Fruit fly (Drosophila melanogaster) whole organism, adult: ENCODE measurements around the gene CG4998.

Experiments used
- CG12768 ChIP-seq: fragments of 200-800 bp; sonication (Bioruptor generic); optimal IDR thresholded peaks from 2 replicates; lab custom pipeline; 2017; ENCODE audit warnings: missing biosample characterization, missing genetic modification characterization, mild to moderate bottlenecking, moderate library complexity, missing genetic modification reagents
- CG14711 ChIP-seq: fragments of 200-800 bp; sonication (Bioruptor generic); optimal IDR thresholded peaks from 2 replicates; lab custom pipeline; 2018; ENCODE audit warnings: missing biosample characterization, mild to moderate bottlenecking, missing genetic modification characterization, moderate library complexity
- CG5204 ChIP-seq: fragments of 200-800 bp; sonication (Bioruptor generic); optimal IDR thresholded peaks from 2 replicates; lab custom pipeline; 2016; ENCODE audit warnings: missing biosample characterization, missing genetic modification characterization
- CG7045 ChIP-seq: fragments of 200-800 bp; sonication (Bioruptor generic); optimal IDR thresholded peaks from 2 replicates; lab custom pipeline; 2017; ENCODE audit warnings: missing biosample characterization, mild to moderate bottlenecking, missing genetic modification characterization
- Clk ChIP-seq: fragments of 200-800 bp; sonication (Bioruptor generic); optimal IDR thresholded peaks from 2 replicates; lab custom pipeline; 2017; ENCODE audit warnings: missing biosample characterization, missing genetic modification characterization
- Mnt ChIP-seq: fragments of 200-800 bp; sonication (Bioruptor generic); optimal IDR thresholded peaks from 2 replicates; lab custom pipeline; 2016; ENCODE audit warnings: missing biosample characterization, mild to moderate bottlenecking, missing genetic modification characterization
- bab1 ChIP-seq: fragments of 200-800 bp; sonication (Bioruptor generic); optimal IDR thresholded peaks from 3 replicates; lab custom pipeline; 2019; ENCODE audit warnings: missing biosample characterization, mild to moderate bottlenecking, missing genetic modification characterization, moderate library complexity
- cic ChIP-seq: fragments of 200-800 bp; sonication (Bioruptor generic); optimal IDR thresholded peaks from 2 replicates; lab custom pipeline; 2017; ENCODE audit warnings: missing biosample characterization, mild to moderate bottlenecking, missing genetic modification characterization, moderate library complexity
- cnc ChIP-seq, 2 experiments: fragments of >200 bp; optimal IDR thresholded peaks; 2 replicates each; lab custom pipeline; 2017
- kay ChIP-seq: fragments of 200-800 bp; sonication (Bioruptor generic); peaks from one replicate; lab custom pipeline; 2016; ENCODE audit warnings: missing biosample characterization, missing genetic modification characterization, borderline replicate concordance

DNA sequence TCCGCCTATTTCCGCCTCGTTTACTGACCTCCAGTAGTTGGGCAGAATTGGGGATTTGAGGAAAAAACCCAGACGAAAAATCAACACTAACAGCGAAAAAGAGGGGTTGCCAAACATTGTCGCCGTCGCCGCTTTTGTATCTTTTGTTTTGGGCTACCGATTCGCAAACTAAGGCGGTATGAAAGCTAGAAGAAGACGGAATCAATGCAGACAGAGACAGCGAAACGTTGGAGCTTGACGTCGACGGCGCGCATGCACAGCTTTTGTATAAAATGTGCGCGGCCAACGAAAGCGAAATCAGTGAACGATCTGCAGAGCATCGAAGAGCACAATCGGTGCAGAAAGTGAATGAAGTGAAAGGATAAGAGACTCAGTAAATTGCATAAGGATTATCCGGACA lies at the start of gene CG4998:
- no peak for TF ChIP-seq Clk (GFP tag; lab: Kevin White, UChicago)
- no peak for TF ChIP-seq CG12768
- no peak for TF ChIP-seq Mnt
- TF ChIP-seq bab1 (GFP tag; lab: Kevin White, UChicago): no peak
- TF ChIP-seq cnc (optimal IDR thresholded peaks at IDR 0.05; lab: Kevin White, UChicago): no peak
- no peak for TF ChIP-seq cic
- TF ChIP-seq CG5204 (GFP tag; lab: Kevin White, UChicago): no peak
- TF ChIP-seq CG7045 (GFP tag; lab: Kevin White, UChicago): no peak
- no peak for TF ChIP-seq kay
- no peak for TF ChIP-seq CG14711 (tag; lab: Kevin White, UChicago)
